Fruit fly (Drosophila melanogaster): ENCODE results near the gene CG6195.

DNA sequence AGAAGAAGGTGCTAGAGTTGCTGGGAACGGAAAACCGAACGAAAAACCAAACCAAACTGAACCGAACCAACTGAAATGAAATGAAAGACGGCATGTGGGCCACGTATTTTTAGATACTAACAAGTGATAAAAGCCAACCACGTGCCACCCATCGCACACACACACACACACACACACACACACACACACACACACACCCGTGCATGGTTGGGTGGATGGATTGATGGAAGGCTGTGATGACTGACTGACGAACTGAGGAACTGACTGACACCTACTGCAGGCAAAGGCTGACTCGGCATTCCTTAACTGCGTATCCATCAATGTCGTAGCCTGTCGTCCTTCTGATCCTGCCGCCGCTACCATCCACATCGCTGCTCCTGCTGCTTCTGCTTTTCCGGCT is 34.2 kb upstream of the CG6195 start:
- TF ChIP-seq CG34367 (tag; optimal IDR thresholded peaks at IDR 0.05): no peak
- TF ChIP-seq gl (tag; optimal IDR thresholded peaks at IDR 0.05): no peak
- no peak for TF ChIP-seq CG10348 (GFP tag; IDR thresholded peaks at IDR 0.05)
- no peak for TF ChIP-seq CG32121 (GFP tag; IDR thresholded peaks at IDR 0.05)
- TF ChIP-seq EcR (GFP tag; optimal IDR thresholded peaks at IDR 0.05): no peak
- TF ChIP-seq CG13204 (GFP tag; optimal IDR thresholded peaks at IDR 0.05): no peak
- no peak for TF ChIP-seq CG15710 (tag; optimal IDR thresholded peaks at IDR 0.05)
- no peak for TF ChIP-seq fd96Ca (GFP tag; IDR thresholded peaks at IDR 0.05)
- no peak for TF ChIP-seq Pif1A (GFP tag; optimal IDR thresholded peaks at IDR 0.05)
- no peak for TF ChIP-seq CG12605 (GFP tag; IDR thresholded peaks at IDR 0.05)
- no peak for TF ChIP-seq rn (GFP tag; IDR thresholded peaks at IDR 0.05)
- TF ChIP-seq CG17806 (tag; optimal IDR thresholded peaks at IDR 0.05): no peak

All from whole organism, pupa.